Worm (Caenorhabditis elegans): ENCODE results near the gene pax-2.

ce11 chrIV:4247770-4248169, 43.6 kb upstream of the pax-2 start, which contains the start of gene ama-1:
- TF ChIP-seq him-1 (tag; optimal IDR thresholded peaks at IDR 0.05) = no peak
- TF ChIP-seq dao-5 (tag; optimal IDR thresholded peaks at IDR 0.05) = no peak

Data from whole organism, L4/young adult.